Fruit fly (Drosophila melanogaster) whole organism, adult: ENCODE data around the gene Nmdmc.

ENCODE experiments used
- CG11617 ChIP-seq: fragments of 200-800 bp; sonication (Bioruptor generic); optimal IDR thresholded peaks from 2 replicates; lab custom pipeline; 2017; ENCODE audit warnings: mild to moderate bottlenecking, missing biosample characterization, missing genetic modification reagents, missing genetic modification characterization
- CG12768 ChIP-seq: fragments of 200-800 bp; sonication (Bioruptor generic); optimal IDR thresholded peaks from 2 replicates; lab custom pipeline; 2017; ENCODE audit warnings: missing biosample characterization, missing genetic modification characterization, mild to moderate bottlenecking, moderate library complexity, missing genetic modification reagents
- CG14711 ChIP-seq: fragments of 200-800 bp; sonication (Bioruptor generic); optimal IDR thresholded peaks from 2 replicates; lab custom pipeline; 2018; ENCODE audit warnings: missing biosample characterization, mild to moderate bottlenecking, missing genetic modification characterization, moderate library complexity
- CG1620 ChIP-seq: fragments of 200-800 bp; sonication (Bioruptor generic); optimal IDR thresholded peaks from 2 replicates; lab custom pipeline; 2016; ENCODE audit warnings: missing biosample characterization, missing genetic modification characterization
- CG33017 ChIP-seq: fragments of 200-800 bp; sonication (Bioruptor generic); optimal IDR thresholded peaks from 2 replicates; lab custom pipeline; 2018; ENCODE audit warnings: missing biosample characterization, mild to moderate bottlenecking, missing genetic modification characterization, moderate library complexity
- CG5204 ChIP-seq: fragments of 200-800 bp; sonication (Bioruptor generic); optimal IDR thresholded peaks from 2 replicates; lab custom pipeline; 2016; ENCODE audit warnings: missing biosample characterization, missing genetic modification characterization
- CG7045 ChIP-seq: fragments of 200-800 bp; sonication (Bioruptor generic); optimal IDR thresholded peaks from 2 replicates; lab custom pipeline; 2017; ENCODE audit warnings: missing biosample characterization, mild to moderate bottlenecking, missing genetic modification characterization
- CG7101 ChIP-seq: fragments of 200-800 bp; sonication (Bioruptor generic); optimal IDR thresholded peaks from 2 replicates; lab custom pipeline; 2018; ENCODE audit warnings: missing biosample characterization, mild to moderate bottlenecking, missing genetic modification characterization, moderate library complexity
- Clk ChIP-seq: fragments of 200-800 bp; sonication (Bioruptor generic); optimal IDR thresholded peaks from 2 replicates; lab custom pipeline; 2017; ENCODE audit warnings: missing biosample characterization, missing genetic modification characterization
- Crg-1 ChIP-seq: fragments of 200-800 bp; sonication (Bioruptor generic); optimal IDR thresholded peaks from 2 replicates; lab custom pipeline; 2016; ENCODE audit warnings: missing biosample characterization, missing genetic modification characterization
- Hr96 ChIP-seq: fragments of 200-800 bp; sonication (Bioruptor generic); optimal IDR thresholded peaks from 2 replicates; lab custom pipeline; 2016; ENCODE audit warnings: missing biosample characterization, missing genetic modification characterization
- Mnt ChIP-seq: fragments of 200-800 bp; sonication (Bioruptor generic); optimal IDR thresholded peaks from 2 replicates; lab custom pipeline; 2016; ENCODE audit warnings: missing biosample characterization, mild to moderate bottlenecking, missing genetic modification characterization
- bab1 ChIP-seq: fragments of 200-800 bp; sonication (Bioruptor generic); optimal IDR thresholded peaks from 3 replicates; lab custom pipeline; 2019; ENCODE audit warnings: missing biosample characterization, mild to moderate bottlenecking, missing genetic modification characterization, moderate library complexity
- cic ChIP-seq: fragments of 200-800 bp; sonication (Bioruptor generic); optimal IDR thresholded peaks from 2 replicates; lab custom pipeline; 2017; ENCODE audit warnings: missing biosample characterization, mild to moderate bottlenecking, missing genetic modification characterization, moderate library complexity
- cnc ChIP-seq, 2 experiments: fragments of >200 bp; optimal IDR thresholded peaks; 2 replicates each; lab custom pipeline; 2017
- kay ChIP-seq: fragments of 200-800 bp; sonication (Bioruptor generic); peaks from one replicate; lab custom pipeline; 2016; ENCODE audit warnings: missing biosample characterization, missing genetic modification characterization, borderline replicate concordance
- ovo ChIP-seq: fragments of 200-800 bp; sonication (Bioruptor generic); optimal IDR thresholded peaks from 2 replicates; lab custom pipeline; 2016; ENCODE audit warnings: missing biosample characterization, missing genetic modification characterization
- pad ChIP-seq: fragments of 200-800 bp; sonication (Bioruptor generic); optimal IDR thresholded peaks from 3 replicates; lab custom pipeline; 2017; ENCODE audit warnings: missing biosample characterization, missing genetic modification characterization, mild to moderate bottlenecking, moderate library complexity, missing genetic modification reagents
- tj ChIP-seq: fragments of 200-800 bp; sonication (Bioruptor generic); optimal IDR thresholded peaks from 3 replicates; lab custom pipeline; 2017; ENCODE audit warnings: missing biosample characterization, mild to moderate bottlenecking, missing genetic modification characterization, moderate library complexity
- toe ChIP-seq: fragments of 200-800 bp; sonication (Bioruptor generic); optimal IDR thresholded peaks from 2 replicates; lab custom pipeline; 2016; ENCODE audit warnings: missing biosample characterization, missing genetic modification characterization

Nmdmc gene

dm6 chr3R:9035252-9035651, 15.1 kb downstream of the Nmdmc start:
- TF ChIP-seq CG7045 (GFP tag; lab: Kevin White, UChicago) (no peak), Crg-1 (GFP tag; lab: Kevin White, UChicago) (no peak), bab1 (GFP tag; lab: Kevin White, UChicago) (no peak), cic (GFP tag; lab: Kevin White, UChicago) (no peak)

DNA sequence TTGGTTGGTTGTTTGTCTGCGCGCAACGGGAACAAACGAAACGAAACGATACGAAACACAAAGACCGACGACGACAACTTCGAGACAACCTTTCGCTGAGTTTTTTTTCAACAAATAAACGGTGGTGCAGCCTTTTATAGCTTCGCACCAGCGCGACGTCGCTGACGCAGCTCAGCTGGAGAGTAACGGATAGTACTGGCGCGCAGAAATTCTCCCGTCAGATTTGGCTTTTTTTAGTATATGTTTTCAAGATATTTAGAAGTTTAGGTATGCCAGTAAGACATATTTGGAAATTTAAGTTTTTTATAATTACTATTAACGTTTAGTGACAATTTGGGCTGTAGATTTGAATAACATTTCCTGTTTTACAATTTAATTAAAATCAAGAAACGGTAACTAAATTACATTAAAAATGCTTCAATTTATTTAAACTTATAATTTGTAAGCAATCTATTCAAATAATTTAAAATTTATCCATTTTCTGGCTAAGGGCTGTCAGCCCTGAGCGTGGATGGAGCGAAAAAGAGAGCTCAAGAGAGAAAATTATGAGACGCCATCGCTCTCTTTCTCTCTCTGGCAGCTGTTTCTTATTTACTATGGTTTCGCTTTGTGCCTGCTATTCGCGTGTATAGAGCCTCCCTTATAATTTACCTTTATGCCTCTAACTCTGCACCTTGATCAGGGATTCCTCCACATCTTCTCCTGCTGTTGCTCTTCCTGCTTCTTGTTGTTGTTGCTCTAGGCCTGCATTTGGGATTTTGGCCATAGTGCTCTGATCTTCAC, 16.5 kb downstream of the Nmdmc start:
- TF ChIP-seq cic (GFP tag; lab: Kevin White, UChicago) (peak; percentile 24), pad (GFP tag; lab: Kevin White, UChicago) (peak; percentile 62), kay (peak; percentile 51), tj (peak; percentile 84), Mnt (peak; percentile 26), toe (GFP tag; lab: Kevin White, UChicago) (peak; percentile 25), cnc (optimal IDR thresholded peaks at IDR 0.05; lab: Kevin White, UChicago) (no peak), CG5204 (no peak), bab1 (GFP tag; lab: Kevin White, UChicago) (peak; percentile 87), Crg-1 (GFP tag; lab: Kevin White, UChicago) (peak; percentile 45), ovo (peak; percentile 64), CG33017 (tag; lab: Kevin White, UChicago) (peak; percentile 72), CG1620 (GFP tag; lab: Kevin White, UChicago) (peak; percentile 12), CG7101 (peak; percentile 75), Hr96 (peak; percentile 48), CG7045 (GFP tag; lab: Kevin White, UChicago) (peak; percentile 59), CG11617 (GFP tag; lab: Kevin White, UChicago) (peak; percentile 86), Clk (GFP tag; lab: Kevin White, UChicago) (no peak), CG14711 (tag; lab: Kevin White, UChicago) (peak; percentile 73), CG12768 (GFP tag; lab: Kevin White, UChicago) (peak; percentile 46)

DNA sequence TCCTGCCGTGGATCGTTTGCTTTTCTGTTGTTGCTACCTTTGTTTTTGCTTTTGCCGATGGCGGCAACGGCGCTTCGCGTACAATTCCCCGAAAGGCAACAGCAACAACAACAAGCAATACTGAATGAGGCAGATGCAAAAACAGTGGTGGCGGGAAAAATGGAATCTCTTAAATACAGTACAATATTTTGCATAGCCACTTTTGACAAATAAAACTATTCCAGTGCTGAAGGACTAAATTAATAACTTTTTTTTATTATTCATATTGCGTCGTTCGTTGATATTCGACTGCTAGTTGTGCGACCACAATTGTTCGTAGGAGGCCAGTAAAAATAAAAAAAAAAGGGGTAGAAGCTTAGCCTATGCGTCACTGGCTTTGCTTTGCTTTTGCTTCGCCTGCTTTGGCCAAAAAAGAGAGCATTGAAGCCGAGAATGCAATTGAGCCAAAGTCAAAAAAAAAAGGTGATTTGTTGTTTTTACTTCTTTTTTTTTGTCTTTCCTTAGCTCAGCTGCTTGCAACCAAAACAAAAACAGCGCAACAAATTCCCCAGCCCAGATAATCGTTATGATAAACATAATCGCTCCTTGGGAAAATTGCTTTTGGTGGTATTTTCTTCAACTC, 18.4 kb downstream of the Nmdmc start:
- TF ChIP-seq CG7101: peak; percentile 73
- peak; percentile 33 for TF ChIP-seq Clk (GFP tag; lab: Kevin White, UChicago)
- TF ChIP-seq tj: peak; percentile 19
- TF ChIP-seq Hr96: peak; percentile 40
- peak; percentile 37 for TF ChIP-seq CG11617 (GFP tag; lab: Kevin White, UChicago)
- no peak for TF ChIP-seq Mnt
- peak; percentile 73 for TF ChIP-seq bab1 (GFP tag; lab: Kevin White, UChicago)
- no peak for TF ChIP-seq CG1620 (GFP tag; lab: Kevin White, UChicago)
- no peak for TF ChIP-seq ovo
- TF ChIP-seq pad (GFP tag; lab: Kevin White, UChicago): peak; percentile 40
- TF ChIP-seq CG14711 (tag; lab: Kevin White, UChicago): peak; percentile 75
- TF ChIP-seq CG33017 (tag; lab: Kevin White, UChicago): peak; percentile 81
- TF ChIP-seq kay: peak; percentile 96
- TF ChIP-seq CG7045 (GFP tag; lab: Kevin White, UChicago): peak; percentile 51

- no peak for TF ChIP-seq Crg-1 (GFP tag; lab: Kevin White, UChicago)
- TF ChIP-seq kay: peak; percentile 98
Measured at dm6 chr3R:9030750-9031128, 19.6 kb downstream of the Nmdmc start.

dm6 chr3R:9030006-9030749, 20.2 kb downstream of the Nmdmc start:
- TF ChIP-seq CG12768 (GFP tag; lab: Kevin White, UChicago) (no peak), CG11617 (GFP tag; lab: Kevin White, UChicago) (no peak), CG7045 (GFP tag; lab: Kevin White, UChicago) (no peak), Clk (GFP tag; lab: Kevin White, UChicago) (no peak), bab1 (GFP tag; lab: Kevin White, UChicago) (no peak), Crg-1 (GFP tag; lab: Kevin White, UChicago) (no peak), CG7101 (no peak), tj (no peak), CG33017 (tag; lab: Kevin White, UChicago) (no peak), CG14711 (tag; lab: Kevin White, UChicago) (no peak), toe (GFP tag; lab: Kevin White, UChicago) (no peak), ovo (no peak), pad (GFP tag; lab: Kevin White, UChicago) (no peak), Hr96 (no peak), Mnt (no peak), CG1620 (GFP tag; lab: Kevin White, UChicago) (no peak), kay (no peak), CG5204 (no peak)

- TF ChIP-seq CG11617 (GFP tag; lab: Kevin White, UChicago) (no peak), cnc (optimal IDR thresholded peaks at IDR 0.05; lab: Kevin White, UChicago) (no peak), Mnt (no peak), tj (no peak), toe (GFP tag; lab: Kevin White, UChicago) (no peak), cic (GFP tag; lab: Kevin White, UChicago) (no peak), CG33017 (tag; lab: Kevin White, UChicago) (no peak), ovo (no peak), CG1620 (GFP tag; lab: Kevin White, UChicago) (no peak), CG14711 (tag; lab: Kevin White, UChicago) (no peak), CG7045 (GFP tag; lab: Kevin White, UChicago) (no peak), pad (GFP tag; lab: Kevin White, UChicago) (no peak), CG7101 (no peak), bab1 (GFP tag; lab: Kevin White, UChicago) (no peak)
Measured at dm6 chr3R:9029411-9029810, 20.9 kb downstream of the Nmdmc start.
